Fruit fly (Drosophila melanogaster) whole organism, embryonic: Measurements from ENCODE around the gene UGP.

ENCODE experiments used
- Abd-B ChIP-seq: fragments of 200-800 bp; sonication (Bioruptor generic); optimal IDR thresholded peaks from 2 replicates; lab custom pipeline; 2018; ENCODE audit warnings: missing biosample characterization, mild to moderate bottlenecking, missing genetic modification characterization, moderate library complexity
- Antp ChIP-seq: fragments of 200-800 bp; sonication (Bioruptor generic); optimal IDR thresholded peaks from 3 replicates; lab custom pipeline; 2016; ENCODE audit warnings: missing biosample characterization, missing genetic modification characterization
- CG10147 ChIP-seq: fragments of 200-800 bp; sonication (Bioruptor generic); optimal IDR thresholded peaks from 2 replicates; lab custom pipeline; 2019; ENCODE audit warnings: missing biosample characterization, mild to moderate bottlenecking, missing genetic modification characterization, moderate library complexity
- CG10462 ChIP-seq: fragments of 200-800 bp; sonication (Bioruptor generic); optimal IDR thresholded peaks from 2 replicates; lab custom pipeline; 2016; ENCODE audit warnings: missing biosample characterization, missing genetic modification characterization
- CG11093 ChIP-seq: fragments of 200-800 bp; sonication (Bioruptor generic); IDR thresholded peaks from 3 replicates; pipeline ENCODE4 v1.3.6; 2022; ENCODE audit warnings: missing biosample characterization, missing genetic modification characterization
- CG11560 ChIP-seq: fragments of 200-800 bp; sonication (Bioruptor generic); IDR thresholded peaks from 3 replicates; pipeline ENCODE4 v1.3.6; 2022; ENCODE audit warnings: missing biosample characterization, missing genetic modification characterization
- CG12071 ChIP-seq: fragments of 200-800 bp; sonication (Bioruptor generic); optimal IDR thresholded peaks from 3 replicates; lab custom pipeline; 2018; ENCODE audit warnings: missing biosample characterization, mild to moderate bottlenecking, missing genetic modification characterization
- CG15479 ChIP-seq: fragments of 200-800 bp; sonication (Bioruptor generic); optimal IDR thresholded peaks from 3 replicates; lab custom pipeline; 2019; ENCODE audit warnings: missing biosample characterization, mild to moderate bottlenecking, missing genetic modification characterization, moderate library complexity
- CG15601 ChIP-seq: fragments of 200-800 bp; sonication (Bioruptor generic); optimal IDR thresholded peaks from 3 replicates; lab custom pipeline; 2019; ENCODE audit warnings: missing biosample characterization, mild to moderate bottlenecking, missing genetic modification characterization, moderate library complexity
- CG16815 ChIP-seq: fragments of 200-800 bp; sonication (Bioruptor generic); optimal IDR thresholded peaks from 3 replicates; lab custom pipeline; 2017; ENCODE audit warnings: missing biosample characterization, mild to moderate bottlenecking, missing genetic modification characterization
- CG17385 ChIP-seq: fragments of 200-800 bp; sonication (Bioruptor generic); optimal IDR thresholded peaks from 3 replicates; lab custom pipeline; 2018; ENCODE audit warnings: missing biosample characterization, mild to moderate bottlenecking, missing genetic modification characterization
- CG18764 ChIP-seq: fragments of 200-800 bp; sonication (Bioruptor generic); optimal IDR thresholded peaks from 3 replicates; lab custom pipeline; 2016; ENCODE audit warnings: missing biosample characterization, missing genetic modification characterization
- CG2129 ChIP-seq: fragments of 200-800 bp; sonication (Bioruptor generic); IDR thresholded peaks from 2 replicates; pipeline ENCODE4 v1.3.6; 2022; ENCODE audit warnings: missing biosample characterization, missing genetic modification characterization; ENCODE audit not compliant: partially characterized antibody
- CG30431 ChIP-seq: fragments of 200-800 bp; sonication (Bioruptor generic); optimal IDR thresholded peaks from 2 replicates; lab custom pipeline; 2017; ENCODE audit warnings: missing biosample characterization, missing genetic modification characterization
- CG3407 ChIP-seq: fragments of 200-800 bp; sonication (Bioruptor generic); optimal IDR thresholded peaks from 2 replicates; lab custom pipeline; 2018; ENCODE audit warnings: missing biosample characterization, mild to moderate bottlenecking, missing genetic modification characterization
- CG43689 ChIP-seq: fragments of 200-800 bp; sonication (Bioruptor generic); IDR thresholded peaks from 2 replicates; pipeline ENCODE4 v1.3.6; 2022; ENCODE audit warnings: missing biosample characterization, missing genetic modification characterization
- CG4404 ChIP-seq: fragments of 200-800 bp; sonication (Bioruptor generic); IDR thresholded peaks from 2 replicates; pipeline ENCODE4 v1.3.6; 2022; ENCODE audit warnings: missing biosample characterization, missing genetic modification characterization
- CG4854 ChIP-seq: fragments of 200-800 bp; sonication (Bioruptor generic); optimal IDR thresholded peaks from 2 replicates; lab custom pipeline; 2016; ENCODE audit warnings: missing biosample characterization, missing genetic modification characterization, inconsistent platforms
- CG5180 ChIP-seq: fragments of 200-800 bp; sonication (Bioruptor generic); optimal IDR thresholded peaks from 3 replicates; lab custom pipeline; 2017; ENCODE audit warnings: missing biosample characterization, missing genetic modification characterization, mild to moderate bottlenecking, moderate library complexity, missing genetic modification reagents
- CG5245 ChIP-seq: fragments of 200-800 bp; sonication (Bioruptor generic); optimal IDR thresholded peaks from 3 replicates; lab custom pipeline; 2016; ENCODE audit warnings: missing biosample characterization, missing genetic modification characterization
- CG6683 ChIP-seq: fragments of 200-800 bp; sonication (Bioruptor generic); optimal IDR thresholded peaks from 2 replicates; lab custom pipeline; 2017; ENCODE audit warnings: missing biosample characterization, mild to moderate bottlenecking, missing genetic modification characterization, missing genetic modification reagents
- CG8089 ChIP-seq: fragments of 200-800 bp; sonication (Bioruptor generic); optimal IDR thresholded peaks from 3 replicates; lab custom pipeline; 2016; ENCODE audit warnings: missing biosample characterization, missing genetic modification characterization
- CG8290 ChIP-seq, 3 experiments: fragments of 200-800 bp; sonication (Bioruptor generic); optimal IDR thresholded peaks; 2 replicates each; lab custom pipeline; 2016 to 2019; ENCODE audit warnings: missing biosample characterization in 3 of 3, missing genetic modification characterization in 3 of 3, mild to moderate bottlenecking in 2 of 3, moderate library complexity in 1 of 3
- Dbx ChIP-seq: fragments of 200-800 bp; sonication (Bioruptor generic); IDR thresholded peaks from 3 replicates; pipeline ENCODE4 v1.3.6; 2022; ENCODE audit warnings: missing biosample characterization, missing genetic modification characterization
- Dip2 ChIP-seq: fragments of 200-800 bp; sonication (Bioruptor generic); IDR thresholded peaks from 2 replicates; pipeline ENCODE4 v1.3.6; 2022; ENCODE audit warnings: missing biosample characterization, missing genetic modification characterization
- HLH54F ChIP-seq: fragments of 200-800 bp; sonication (Bioruptor generic); optimal IDR thresholded peaks from 3 replicates; lab custom pipeline; 2016; ENCODE audit warnings: missing biosample characterization, missing genetic modification characterization
- Hr78 ChIP-seq, 2 experiments: fragments of 200-800 bp in 1 of 2; fragments of >200 bp in 1 of 2; sonication (Bioruptor generic) in 1 of 2; optimal IDR thresholded peaks; 2 replicates each; lab custom pipeline; 2017 to 2019; ENCODE audit warnings: missing biosample characterization in 2 of 2, missing genetic modification characterization in 2 of 2, mild to moderate bottlenecking in 1 of 2, moderate library complexity in 1 of 2
- Ptx1 ChIP-seq: fragments of 200-800 bp; sonication (Bioruptor generic); IDR thresholded peaks from 2 replicates; pipeline ENCODE4 v1.3.6; 2022; ENCODE audit warnings: missing biosample characterization, missing genetic modification characterization
- Sin3A ChIP-seq: fragments of >200 bp; optimal IDR thresholded peaks from 2 replicates; lab custom pipeline; 2018
- Sry-δ ChIP-seq: fragments of 200-800 bp; sonication (Bioruptor generic); optimal IDR thresholded peaks from 2 replicates; lab custom pipeline; 2016; ENCODE audit warnings: missing biosample characterization, missing genetic modification characterization
- Taf1 ChIP-seq: fragments of 200-800 bp; sonication (Bioruptor generic); IDR thresholded peaks from 2 replicates; pipeline ENCODE4 v1.3.6; 2022; ENCODE audit warnings: missing biosample characterization, missing genetic modification characterization
- exex ChIP-seq: fragments of 200-800 bp; sonication (Bioruptor generic); optimal IDR thresholded peaks from 4 replicates; lab custom pipeline; 2018; ENCODE audit warnings: missing biosample characterization, mild to moderate bottlenecking, missing genetic modification characterization, moderate library complexity
- fd3F ChIP-seq: fragments of 200-800 bp; sonication (Bioruptor generic); optimal IDR thresholded peaks from 2 replicates; lab custom pipeline; 2018; ENCODE audit warnings: missing biosample characterization, mild to moderate bottlenecking, missing genetic modification characterization, moderate library complexity
- fd64A ChIP-seq: fragments of 200-800 bp; sonication (Bioruptor generic); optimal IDR thresholded peaks from 3 replicates; lab custom pipeline; 2018; ENCODE audit warnings: missing biosample characterization, mild to moderate bottlenecking, missing genetic modification characterization
- ham ChIP-seq: fragments of 200-800 bp; sonication (Bioruptor generic); IDR thresholded peaks from 2 replicates; pipeline ENCODE4 v1.3.6; 2022; ENCODE audit warnings: missing biosample characterization, missing genetic modification characterization
- hb ChIP-seq: fragments of 200-800 bp; sonication (Bioruptor generic); IDR thresholded peaks from 3 replicates; pipeline ENCODE4 v1.3.6; 2022; ENCODE audit warnings: missing biosample characterization, missing genetic modification characterization; ENCODE audit not compliant: partially characterized antibody
- hkb ChIP-seq, 2 experiments: fragments of 200-800 bp in 1 of 2; fragments of >200 bp in 1 of 2; sonication (Bioruptor generic) in 1 of 2; IDR thresholded peaks in 1 of 2; optimal IDR thresholded peaks in 1 of 2; 2 replicates each; pipeline versions ENCODE4 v1.3.6 to Lab custom; 2017 to 2022; ENCODE audit warnings: missing biosample characterization in 1 of 2, missing genetic modification characterization in 1 of 2
- jigr1 ChIP-seq: fragments of 200-800 bp; sonication (Bioruptor generic); IDR thresholded peaks from 3 replicates; pipeline ENCODE4 v1.3.6; 2022; ENCODE audit warnings: missing biosample characterization, missing genetic modification characterization
- lbe ChIP-seq: fragments of 200-800 bp; sonication (Bioruptor generic); optimal IDR thresholded peaks from 2 replicates; lab custom pipeline; 2016; ENCODE audit warnings: missing biosample characterization, mild to moderate bottlenecking, missing genetic modification characterization
- mam ChIP-seq: fragments of 200-800 bp; sonication (Bioruptor generic); optimal IDR thresholded peaks from 3 replicates; lab custom pipeline; 2016; ENCODE audit warnings: missing biosample characterization, missing genetic modification characterization
- pfk ChIP-seq: fragments of 200-800 bp; sonication (Bioruptor generic); optimal IDR thresholded peaks from 2 replicates; lab custom pipeline; 2018; ENCODE audit warnings: missing biosample characterization, mild to moderate bottlenecking, missing genetic modification characterization, moderate library complexity
- pros ChIP-seq: fragments of 200-800 bp; sonication (Bioruptor generic); optimal IDR thresholded peaks from 3 replicates; lab custom pipeline; 2019; ENCODE audit warnings: missing biosample characterization, mild to moderate bottlenecking, missing genetic modification characterization, moderate library complexity
- repo ChIP-seq: fragments of 200-800 bp; sonication (Bioruptor generic); optimal IDR thresholded peaks from 2 replicates; lab custom pipeline; 2016; ENCODE audit warnings: missing biosample characterization, missing genetic modification characterization
- shn ChIP-seq: fragments of 200-800 bp; sonication (Bioruptor generic); optimal IDR thresholded peaks from 3 replicates; lab custom pipeline; 2016; ENCODE audit warnings: missing biosample characterization, missing genetic modification characterization
- sim ChIP-seq: fragments of 200-800 bp; sonication (Bioruptor generic); IDR thresholded peaks from 2 replicates; pipeline ENCODE4 v1.3.6; 2022; ENCODE audit warnings: missing biosample characterization, missing genetic modification characterization
- tx ChIP-seq: fragments of 200-800 bp; sonication (Bioruptor generic); optimal IDR thresholded peaks from 2 replicates; lab custom pipeline; 2016; ENCODE audit warnings: missing biosample characterization, missing genetic modification characterization
- zfh1 ChIP-seq: fragments of 200-800 bp; sonication (Bioruptor generic); IDR thresholded peaks from 3 replicates; pipeline ENCODE4 v1.3.6; 2022; ENCODE audit warnings: missing biosample characterization, missing genetic modification characterization

UGP gene

dm6 chr3L:9377198-9378035 lies 18.7 kb upstream of the UGP start, which contains the start of gene Hsp26 (continued):
- TF ChIP-seq Hr78 (GFP tag; optimal IDR thresholded peaks at IDR 0.05; lab: Kevin White, UChicago) (peak in 1 of 2 experiments; percentile 64), CG4404 (GFP tag; lab: Robert Waterston, UW) (0 out of 2 replicates have a peak, but pooled peaks have one; percentile 22), CG8290 (GFP tag; optimal IDR thresholded peaks at IDR 0.05; lab: Kevin White, UChicago) (peak; percentile 72), CG8290 (tag; optimal IDR thresholded peaks at IDR 0.05; lab: Kevin White, UChicago) (peak in 1 of 2 experiments; percentile 24), hb (GFP tag; lab: Robert Waterston, UW) (no peak), CG4854 (peak; percentile 58), Sry-δ (GFP tag; lab: Kevin White, UChicago) (peak; percentile 24), CG3407 (GFP tag; lab: Kevin White, UChicago) (peak; percentile 78), Taf1 (GFP tag; lab: Robert Waterston, UW) (peak; percentile 39; the same call in 1 of the 2 replicates), CG5245 (peak; percentile 49), jigr1 (GFP tag; lab: Robert Waterston, UW) (0 out of 3 replicates have a peak, but pooled peaks have one; percentile 9), CG18764 (GFP tag; lab: Kevin White, UChicago) (peak; percentile 66), lbe (GFP tag; lab: Kevin White, UChicago) (peak; percentile 90), CG10462 (GFP tag; lab: Kevin White, UChicago) (peak; percentile 72), CG6683 (GFP tag; lab: Kevin White, UChicago) (peak; percentile 46), CG5180 (peak; percentile 54), pfk (no peak), CG15601 (tag; lab: Kevin White, UChicago) (peak; percentile 85), CG11560 (tag; lab: Robert Waterston, UW) (0 out of 3 replicates have a peak, but pooled peaks have one; percentile 29), ham (no peak), Abd-B (GFP tag; lab: Kevin White, UChicago) (peak; percentile 37), Dip2 (GFP tag; lab: Robert Waterston, UW) (no peak), CG16815 (peak; percentile 40), CG8089 (GFP tag; lab: Kevin White, UChicago) (peak; percentile 79), CG2129 (no peak), CG30431 (GFP tag; lab: Kevin White, UChicago) (peak; percentile 18), fd3F (peak; percentile 67), CG11093 (GFP tag; lab: Robert Waterston, UW) (peak; percentile 64; the same call in 2 of the 3 replicates), shn (GFP tag; lab: Kevin White, UChicago) (peak; percentile 49), Dbx (GFP tag; lab: Robert Waterston, UW) (peak; percentile 60; the same call in 2 of the 3 replicates), zfh1 (GFP tag; lab: Robert Waterston, UW) (peak; percentile 81), Antp (peak; percentile 86), HLH54F (peak; percentile 82), CG43689 (GFP tag; lab: Robert Waterston, UW) (peak; percentile 71), mam (GFP tag; lab: Kevin White, UChicago) (peak; percentile 85), Ptx1 (GFP tag; lab: Robert Waterston, UW) (peak; percentile 87), CG17385 (GFP tag; lab: Kevin White, UChicago) (peak; percentile 85), CG12071 (GFP tag; lab: Kevin White, UChicago) (peak; percentile 49), Sin3A (lab: Kevin White, UChicago) (no peak), CG10147 (GFP tag; lab: Kevin White, UChicago) (peak; percentile 74), hkb (optimal IDR thresholded peaks at IDR 0.05; lab: Kevin White, UChicago) (no peak), hkb (GFP tag; IDR thresholded peaks at IDR 0.05; lab: Robert Waterston, UW) (peak; percentile 94), pros (GFP tag; lab: Kevin White, UChicago) (no peak), CG15479 (GFP tag; lab: Kevin White, UChicago) (no peak), repo (GFP tag; lab: Kevin White, UChicago) (peak; percentile 69), exex (tag; lab: Kevin White, UChicago) (no peak), fd64A (GFP tag; lab: Kevin White, UChicago) (no peak), tx (GFP tag; lab: Kevin White, UChicago) (peak; percentile 62), sim (peak; percentile 53; the same call in 1 of the 2 replicates)
